Fruit fly (Drosophila melanogaster) whole organism, wandering third instar larva: ENCODE measurements around the gene CG12818.

Experiments used
- Abd-B ChIP-seq: fragments of >200 bp; optimal IDR thresholded peaks from 2 replicates; lab custom pipeline; 2017; ENCODE audit warnings: missing biosample characterization, missing genetic modification characterization
- CG32264 ChIP-seq: fragments of 200-800 bp; sonication (Bioruptor generic); optimal IDR thresholded peaks from 2 replicates; lab custom pipeline; 2016; ENCODE audit warnings: missing biosample characterization, missing genetic modification characterization
- CG9705 ChIP-seq: fragments of 200-800 bp; sonication (Bioruptor generic); optimal IDR thresholded peaks from 2 replicates; lab custom pipeline; 2018; ENCODE audit warnings: missing biosample characterization, mild to moderate bottlenecking, missing genetic modification characterization
- CrebA ChIP-seq: fragments of 200-800 bp; sonication (Bioruptor generic); optimal IDR thresholded peaks from 2 replicates; lab custom pipeline; 2016; ENCODE audit warnings: missing biosample characterization, mild to moderate bottlenecking, missing genetic modification characterization, borderline replicate concordance
- Dfd ChIP-seq: fragments of >200 bp; optimal IDR thresholded peaks from 2 replicates; lab custom pipeline; 2017; ENCODE audit warnings: missing biosample characterization, missing genetic modification characterization
- Dif ChIP-seq: fragments of 200-275, 200-300 bp; sonication (Bioruptor generic); optimal IDR thresholded peaks from 2 replicates; lab custom pipeline; 2018; ENCODE audit warnings: missing biosample characterization, missing genetic modification characterization; ENCODE audit not compliant: partially characterized antibody
- GATAd ChIP-seq: sonication (Bioruptor generic); optimal IDR thresholded peaks from 2 replicates; lab custom pipeline; 2016; ENCODE audit warnings: missing biosample characterization, missing genetic modification characterization
- HLH106 ChIP-seq: fragments of 200-800 bp; optimal IDR thresholded peaks from 3 replicates; lab custom pipeline; 2019; ENCODE audit warnings: missing biosample characterization, mild to moderate bottlenecking, missing genetic modification characterization, moderate library complexity
- Hnf4 ChIP-seq: fragments of 200-800 bp; sonication (Bioruptor generic); optimal IDR thresholded peaks from 2 replicates; lab custom pipeline; 2016; ENCODE audit warnings: missing biosample characterization, mild to moderate bottlenecking, missing genetic modification characterization
- Hr78 ChIP-seq: fragments of >200 bp; optimal IDR thresholded peaks from 2 replicates; lab custom pipeline; 2017; ENCODE audit warnings: missing biosample characterization, missing genetic modification characterization
- Hr83 ChIP-seq: fragments of 200-300 bp; sonication (Bioruptor generic); optimal IDR thresholded peaks from 2 replicates; lab custom pipeline; 2016; ENCODE audit warnings: missing biosample characterization, mild to moderate bottlenecking, missing genetic modification characterization, moderate library complexity; ENCODE audit not compliant: poor library complexity, severe bottlenecking
- Jra ChIP-seq: sonication (Bioruptor generic); optimal IDR thresholded peaks from 2 replicates; lab custom pipeline; 2016; ENCODE audit warnings: missing biosample characterization, missing genetic modification characterization
- Mio ChIP-seq: sonication (Bioruptor generic); optimal IDR thresholded peaks from 2 replicates; lab custom pipeline; 2016; ENCODE audit warnings: missing biosample characterization, missing genetic modification characterization
- Myc ChIP-seq: fragments of >200 bp; optimal IDR thresholded peaks from 2 replicates; lab custom pipeline; 2017
- N ChIP-seq: fragments of >200 bp; optimal IDR thresholded peaks from 2 replicates; lab custom pipeline; 2018; ENCODE audit warnings: missing biosample characterization, missing external identifiers, missing genetic modification characterization
- OdsH ChIP-seq: fragments of 200-800 bp; sonication (Bioruptor generic); optimal IDR thresholded peaks from 2 replicates; lab custom pipeline; 2016; ENCODE audit warnings: missing biosample characterization, mild to moderate bottlenecking, missing genetic modification characterization
- Rel ChIP-seq, 2 experiments: fragments of 200-800 bp; sonication (Bioruptor generic) in 1 of 2; optimal IDR thresholded peaks; 2 replicates in 1 of 2; 3 replicates in 1 of 2; lab custom pipeline; 2016 to 2019; ENCODE audit warnings: mild to moderate bottlenecking in 2 of 2, missing biosample characterization in 2 of 2, missing genetic modification characterization in 2 of 2, moderate library complexity in 1 of 2
- Sp1 ChIP-seq: fragments of 200-800 bp; sonication (Bioruptor generic); optimal IDR thresholded peaks from 3 replicates; lab custom pipeline; 2019; ENCODE audit warnings: missing biosample characterization, mild to moderate bottlenecking, missing genetic modification characterization, moderate library complexity
- Vsx2 ChIP-seq: fragments of 200-300, 225-300 bp; sonication (Bioruptor generic); optimal IDR thresholded peaks from 2 replicates; lab custom pipeline; 2018; ENCODE audit warnings: missing biosample characterization, missing genetic modification characterization; ENCODE audit not compliant: partially characterized antibody
- br ChIP-seq: fragments of 200-800 bp; sonication (Bioruptor generic); optimal IDR thresholded peaks from 2 replicates; lab custom pipeline; 2016; ENCODE audit warnings: missing biosample characterization, missing genetic modification characterization
- brk ChIP-seq: fragments of 200-800 bp; sonication (Bioruptor generic); optimal IDR thresholded peaks from 2 replicates; lab custom pipeline; 2016; ENCODE audit warnings: missing biosample characterization, mild to moderate bottlenecking, missing genetic modification characterization
- dl ChIP-seq, 2 experiments: fragments of 175-275, 200-275 bp in 1 of 2; fragments of 200-275 bp in 1 of 2; sonication (Bioruptor generic); optimal IDR thresholded peaks; lab custom pipeline; 2018; ENCODE audit warnings: mild to moderate bottlenecking in 2 of 2, missing biosample characterization in 2 of 2, missing genetic modification characterization in 2 of 2, moderate library complexity in 2 of 2; ENCODE audit not compliant: partially characterized antibody in 2 of 2, insufficient read depth in 1 of 2
- dmrt93B ChIP-seq: fragments of 200-800 bp; sonication (Bioruptor generic); optimal IDR thresholded peaks from 2 replicates; lab custom pipeline; 2018; ENCODE audit warnings: missing biosample characterization, mild to moderate bottlenecking, missing genetic modification characterization
- dsf ChIP-seq: sonication (Bioruptor generic); optimal IDR thresholded peaks from 2 replicates; lab custom pipeline; 2016; ENCODE audit warnings: missing biosample characterization, missing genetic modification characterization, borderline replicate concordance
- ey ChIP-seq: fragments of 200-800 bp; sonication (Bioruptor generic); optimal IDR thresholded peaks from 2 replicates; lab custom pipeline; 2016; ENCODE audit warnings: missing biosample characterization, missing genetic modification characterization
- foxo ChIP-seq, 2 experiments: fragments of 200-800 bp; sonication (Bioruptor generic); optimal IDR thresholded peaks; 2 replicates in 1 of 2; 3 replicates in 1 of 2; lab custom pipeline; 2016 to 2017; ENCODE audit warnings: missing biosample characterization in 2 of 2, missing genetic modification characterization in 2 of 2
- fru ChIP-seq: fragments of 200-800 bp; sonication (Bioruptor generic); optimal IDR thresholded peaks from 3 replicates; lab custom pipeline; 2016; ENCODE audit warnings: missing biosample characterization, mild to moderate bottlenecking, missing genetic modification characterization
- h ChIP-seq: fragments of 200-800 bp; sonication (Bioruptor generic); optimal IDR thresholded peaks from 3 replicates; lab custom pipeline; 2016; ENCODE audit warnings: missing biosample characterization, mild to moderate bottlenecking, missing genetic modification characterization
- jim ChIP-seq: fragments of 175-275, 200-325 bp; sonication (Bioruptor generic); optimal IDR thresholded peaks from 2 replicates; lab custom pipeline; 2016; ENCODE audit warnings: missing biosample characterization, mild to moderate bottlenecking, missing genetic modification characterization
- lola ChIP-seq: fragments of >200 bp; optimal IDR thresholded peaks from 2 replicates; lab custom pipeline; 2017; ENCODE audit warnings: missing biosample characterization, missing genetic modification characterization
- pan ChIP-seq: fragments of >200 bp; optimal IDR thresholded peaks from 2 replicates; lab custom pipeline; 2017
- psq ChIP-seq: fragments of 200-800 bp; sonication (Bioruptor generic); optimal IDR thresholded peaks from 3 replicates; lab custom pipeline; 2017; ENCODE audit warnings: missing biosample characterization, mild to moderate bottlenecking, missing genetic modification characterization, moderate library complexity
- rgr ChIP-seq: fragments of 200-800 bp; sonication (Bioruptor generic); optimal IDR thresholded peaks from 3 replicates; lab custom pipeline; 2016; ENCODE audit warnings: missing biosample characterization, mild to moderate bottlenecking, missing genetic modification characterization
- sage ChIP-seq: fragments of 200-800 bp; sonication (Bioruptor generic); optimal IDR thresholded peaks from 2 replicates; lab custom pipeline; 2016; ENCODE audit warnings: missing biosample characterization, mild to moderate bottlenecking, missing genetic modification characterization
- sv ChIP-seq: fragments of 200-800 bp; sonication (Bioruptor generic); optimal IDR thresholded peaks from 3 replicates; lab custom pipeline; 2016; ENCODE audit warnings: missing biosample characterization, missing genetic modification characterization
- tai ChIP-seq: sonication (Bioruptor generic); optimal IDR thresholded peaks from 2 replicates; lab custom pipeline; 2016; ENCODE audit warnings: missing biosample characterization, missing genetic modification characterization
- usp ChIP-seq: fragments of >200 bp; optimal IDR thresholded peaks from 2 replicates; lab custom pipeline; 2017; ENCODE audit warnings: missing biosample characterization, missing genetic modification characterization
- woc ChIP-seq: sonication (Bioruptor generic); optimal IDR thresholded peaks from 2 replicates; lab custom pipeline; 2016; ENCODE audit warnings: missing biosample characterization, mild to moderate bottlenecking, missing genetic modification characterization

The CG12818 gene

dm6 chr3R:10351960-10352458 lies 20.6 kb downstream of the CG12818 start:
- TF ChIP-seq dsf (no peak), CrebA (GFP tag; lab: Kevin White, UChicago) (peak; percentile 87), Mio (GFP tag; lab: Kevin White, UChicago) (no peak), Myc (no peak), woc (no peak), Vsx2 (GFP tag; lab: Kevin White, UChicago) (no peak), rgr (GFP tag; lab: Kevin White, UChicago) (no peak), CG32264 (GFP tag; lab: Kevin White, UChicago) (peak; percentile 22), Hr78 (GFP tag; lab: Kevin White, UChicago) (no peak), OdsH (GFP tag; lab: Kevin White, UChicago) (no peak), Hr83 (GFP tag; lab: Kevin White, UChicago) (no peak), tai (GFP tag; lab: Kevin White, UChicago) (no peak), foxo (GFP tag; optimal IDR thresholded peaks at IDR 0.05; lab: Kevin White, UChicago) (peak in 1 of 2 experiments; percentile 68), Dfd (GFP tag; lab: Kevin White, UChicago) (no peak), Hnf4 (GFP tag; lab: Kevin White, UChicago) (peak; percentile 19), dl (GFP tag; optimal IDR thresholded peaks at IDR 0.05; lab: Kevin White, UChicago; ENCODE audit: insufficient read depth in 1 of 2, partially characterized antibody in 2 of 2) (no peak), Sp1 (GFP tag; lab: Kevin White, UChicago) (peak; percentile 93), pan (lab: Kevin White, UChicago) (no peak), br (no peak), GATAd (GFP tag; lab: Kevin White, UChicago) (no peak), fru (GFP tag; lab: Kevin White, UChicago) (no peak), sage (GFP tag; lab: Kevin White, UChicago) (peak; percentile 76), lola (GFP tag; lab: Kevin White, UChicago) (no peak), HLH106 (tag; lab: Kevin White, UChicago) (no peak), Dif (GFP tag; lab: Kevin White, UChicago) (no peak), usp (no peak), Abd-B (no peak), h (GFP tag; lab: Kevin White, UChicago) (no peak), N (GFP tag; lab: Kevin White, UChicago) (no peak), sv (GFP tag; lab: Kevin White, UChicago) (no peak), jim (GFP tag; lab: Kevin White, UChicago) (peak; percentile 55), brk (no peak), CG9705 (GFP tag; lab: Kevin White, UChicago) (peak; percentile 65), dmrt93B (GFP tag; lab: Kevin White, UChicago) (no peak), Rel (GFP tag; optimal IDR thresholded peaks at IDR 0.05; lab: Kevin White, UChicago) (peak; percentile 81), Rel (tag; optimal IDR thresholded peaks at IDR 0.05; lab: Kevin White, UChicago) (peak; percentile 81), ey (GFP tag; lab: Kevin White, UChicago) (no peak), psq (peak; percentile 72), Jra (GFP tag; lab: Kevin White, UChicago) (no peak)

DNA sequence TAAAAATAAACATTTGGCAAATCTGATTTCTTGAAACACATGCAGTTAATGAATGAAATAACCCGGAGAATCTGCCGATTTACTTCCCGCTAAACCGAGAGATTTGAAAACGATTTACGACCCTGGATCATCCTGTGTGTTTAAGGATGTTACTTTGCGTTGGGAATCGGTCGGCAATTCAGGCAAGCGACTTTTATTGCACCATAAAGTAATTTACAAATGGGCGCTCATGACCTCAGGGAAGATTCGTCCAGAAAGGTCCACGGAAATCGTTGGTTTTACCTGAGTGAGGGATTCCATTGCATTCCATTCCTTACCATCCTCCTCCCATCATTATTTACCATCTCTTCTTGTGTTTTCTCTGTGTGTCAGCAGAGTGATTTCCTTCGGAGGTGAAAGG lies 21.5 kb downstream of the CG12818 start:
- TF ChIP-seq fru (GFP tag; lab: Kevin White, UChicago) (peak; percentile 41), N (GFP tag; lab: Kevin White, UChicago) (no peak), psq (peak; percentile 1)
- TF ChIP-seq, all 38 proteins: peak for 2
